Worm (Caenorhabditis elegans): ENCODE measurements around the gene gyf-1.
A peak's percentile ranks its signal among the peaks of the same experiment; 100 is the strongest.

gyf-1 gene

ce11 chrII:6721581-6721980 is 37.5 kb downstream of the gyf-1 start:
- TF ChIP-seq ama-1 (optimal IDR thresholded peaks at IDR 0.05): no peak
- TF ChIP-seq ceh-31 (tag; optimal IDR thresholded peaks at IDR 0.05): peak; percentile 28
- peak; percentile 16 for TF ChIP-seq ztf-16 (tag; optimal IDR thresholded peaks at IDR 0.05)
- TF ChIP-seq ceh-24 (tag; optimal IDR thresholded peaks at IDR 0.05): no peak
- TF ChIP-seq ceh-34 (tag; optimal IDR thresholded peaks at IDR 0.05): peak; percentile 96
- no peak for TF ChIP-seq ttx-3 (tag; optimal IDR thresholded peaks at IDR 0.05)
- TF ChIP-seq fax-1 (tag; optimal IDR thresholded peaks at IDR 0.05): peak; percentile 9
- TF ChIP-seq Y22D7AL.16 (tag; optimal IDR thresholded peaks at IDR 0.05): peak; percentile 31
- peak; percentile 21 for TF ChIP-seq ref-2 (tag; optimal IDR thresholded peaks at IDR 0.05)
- TF ChIP-seq pha-4 (tag; optimal IDR thresholded peaks at IDR 0.05): no peak
- TF ChIP-seq nfya-1 (tag; optimal IDR thresholded peaks at IDR 0.05): no peak
- no peak for TF ChIP-seq madf-2 (tag; optimal IDR thresholded peaks at IDR 0.05)
- TF ChIP-seq C38D4.7 (GFP tag; optimal IDR thresholded peaks at IDR 0.05): peak; percentile 39
- TF ChIP-seq unc-55 (GFP tag; optimal IDR thresholded peaks at IDR 0.05): no peak
- TF ChIP-seq gmeb-2 (tag; optimal IDR thresholded peaks at IDR 0.05): peak; percentile 20
- peak; percentile 15 for TF ChIP-seq ceh-18 (tag; optimal IDR thresholded peaks at IDR 0.05)
- peak; percentile 11 for TF ChIP-seq K09A11.1 (tag; optimal IDR thresholded peaks at IDR 0.05; ENCODE audit: insufficient read depth)
- no peak for TF ChIP-seq ceh-14 (tag; optimal IDR thresholded peaks at IDR 0.05)
- no peak for TF ChIP-seq nhr-11 (tag; optimal IDR thresholded peaks at IDR 0.05)
- no peak for TF ChIP-seq elt-4 (tag; optimal IDR thresholded peaks at IDR 0.05)
- TF ChIP-seq fkh-10 (GFP tag; optimal IDR thresholded peaks at IDR 0.05): no peak
- peak; percentile 13 for TF ChIP-seq ceh-6 (GFP tag; optimal IDR thresholded peaks at IDR 0.05)
- TF ChIP-seq tbx-2 (tag; optimal IDR thresholded peaks at IDR 0.05): peak; percentile 10
- TF ChIP-seq lin-11 (tag; optimal IDR thresholded peaks at IDR 0.05): peak; percentile 14
- peak; percentile 74 for TF ChIP-seq ceh-19 (GFP tag; optimal IDR thresholded peaks at IDR 0.05)
- TF ChIP-seq F13H6.1 (tag; optimal IDR thresholded peaks at IDR 0.05): no peak
- TF ChIP-seq rnt-1 (tag; optimal IDR thresholded peaks at IDR 0.05): peak; percentile 28
- TF ChIP-seq fkh-6 (tag; optimal IDR thresholded peaks at IDR 0.05): no peak
- TF ChIP-seq dmd-4 (tag; optimal IDR thresholded peaks at IDR 0.05; ENCODE audit: borderline replicate concordance): peak; percentile 10
- TF ChIP-seq pax-1 (tag; optimal IDR thresholded peaks at IDR 0.05): no peak
- TF ChIP-seq elt-2 (tag; optimal IDR thresholded peaks at IDR 0.05): peak; percentile 17
- TF ChIP-seq che-1 (tag; optimal IDR thresholded peaks at IDR 0.05): peak; percentile 38
- TF ChIP-seq ceh-9 (tag; optimal IDR thresholded peaks at IDR 0.05): no peak
- TF ChIP-seq C08G9.2 (tag; optimal IDR thresholded peaks at IDR 0.05): no peak
- peak; percentile 14 for TF ChIP-seq ceh-48 (tag; optimal IDR thresholded peaks at IDR 0.05)
- TF ChIP-seq sox-4 (tag; optimal IDR thresholded peaks at IDR 0.05): no peak
- TF ChIP-seq hlh-15 (tag; optimal IDR thresholded peaks at IDR 0.05): peak; percentile 51
- no peak for TF ChIP-seq hlh-6 (tag; optimal IDR thresholded peaks at IDR 0.05)
- no peak for TF ChIP-seq pag-3 (tag; optimal IDR thresholded peaks at IDR 0.05; ENCODE audit: borderline replicate concordance)

- TF ChIP-seq unc-55 (GFP tag; optimal IDR thresholded peaks at IDR 0.05): no peak
- TF ChIP-seq C38D4.7 (GFP tag; optimal IDR thresholded peaks at IDR 0.05): no peak
- TF ChIP-seq Y22D7AL.16 (tag; optimal IDR thresholded peaks at IDR 0.05): no peak
Measured at ce11 chrII:6726814-6727213, 42.8 kb downstream of the gyf-1 start.

- TF ChIP-seq unc-42 (tag; optimal IDR thresholded peaks at IDR 0.05): peak; percentile 57
- no peak for TF ChIP-seq K09A11.1 (tag; optimal IDR thresholded peaks at IDR 0.05; ENCODE audit: insufficient read depth)
- TF ChIP-seq ceh-31 (tag; optimal IDR thresholded peaks at IDR 0.05): peak; percentile 31
- TF ChIP-seq nfya-1 (tag; optimal IDR thresholded peaks at IDR 0.05): peak; percentile 12
- no peak for TF ChIP-seq elt-4 (tag; optimal IDR thresholded peaks at IDR 0.05)
- no peak for TF ChIP-seq ztf-16 (tag; optimal IDR thresholded peaks at IDR 0.05)
- TF ChIP-seq elt-2 (tag; optimal IDR thresholded peaks at IDR 0.05): peak; percentile 2
- no peak for TF ChIP-seq ama-1 (optimal IDR thresholded peaks at IDR 0.05)
- TF ChIP-seq fkh-6 (tag; optimal IDR thresholded peaks at IDR 0.05): no peak
- TF ChIP-seq ceh-24 (tag; optimal IDR thresholded peaks at IDR 0.05): no peak
- TF ChIP-seq unc-55 (GFP tag; optimal IDR thresholded peaks at IDR 0.05): peak; percentile 63
- peak; percentile 21 for TF ChIP-seq tbx-2 (tag; optimal IDR thresholded peaks at IDR 0.05)
Measured at ce11 chrII:6729331-6729730, 45.3 kb downstream of the gyf-1 start, which contains the start of gene T14B4.8. T14B4.8 (minus strand) TSS chrII:6729390.

Measured in whole organism, late embryonic.